ENCODE assay signal across 1 fruit fly cellular context in genomic region chr3R:9047561-9048465, dm6.
TF ChIP-seq lines count a peak whose summit lies in the region.

Gene Rel (minus strand): TSS chr3R:9047977.

TF ChIP-seq in whole organism, embryonic, 481 proteins besides CTCF, POLR2A, EP300 and RAD21 (continued from another document and continues in another):
- 0 out of 2 replicates have a peak, but pooled peaks have one; percentile 44 for TF ChIP-seq CG6272 (GFP tag; IDR thresholded peaks at IDR 0.05; lab: Robert Waterston, UW)
- no peak for TF ChIP-seq Hmx (GFP tag; optimal IDR thresholded peaks at IDR 0.05; lab: Kevin White, UChicago)
- TF ChIP-seq CG4282 (GFP tag; optimal IDR thresholded peaks at IDR 0.05; lab: Kevin White, UChicago): no peak
- TF ChIP-seq jigr1 (GFP tag; IDR thresholded peaks at IDR 0.05; lab: Robert Waterston, UW): no peak
- TF ChIP-seq lilli (GFP tag; optimal IDR thresholded peaks at IDR 0.05; lab: Kevin White, UChicago): peak; percentile 55
- TF ChIP-seq yki (optimal IDR thresholded peaks at IDR 0.05; lab: Kevin White, UChicago): no peak
- TF ChIP-seq abd-A (tag; optimal IDR thresholded peaks at IDR 0.05; lab: Kevin White, UChicago): peak; percentile 83
- no peak for TF ChIP-seq CG11696 (GFP tag; IDR thresholded peaks at IDR 0.05; lab: Robert Waterston, UW)
- TF ChIP-seq Dip3 (GFP tag; optimal IDR thresholded peaks at IDR 0.05; lab: Kevin White, UChicago): no peak
- peak; percentile 30 for TF ChIP-seq zfh2 (GFP tag; optimal IDR thresholded peaks at IDR 0.05; lab: Kevin White, UChicago)
- TF ChIP-seq CG18476 (GFP tag; optimal IDR thresholded peaks at IDR 0.05; lab: Kevin White, UChicago): no peak
- TF ChIP-seq Sox102F (GFP tag; optimal IDR thresholded peaks at IDR 0.05; lab: Kevin White, UChicago): peak; percentile 77
- TF ChIP-seq pita (GFP tag; optimal IDR thresholded peaks at IDR 0.05; lab: Kevin White, UChicago): no peak
- no peak for TF ChIP-seq Optix (GFP tag; IDR thresholded peaks at IDR 0.05; lab: Robert Waterston, UW)
- TF ChIP-seq CG4730 (GFP tag; IDR thresholded peaks at IDR 0.05; lab: Robert Waterston, UW): no peak
- no peak for TF ChIP-seq CG3726 (GFP tag; IDR thresholded peaks at IDR 0.05; lab: Robert Waterston, UW)
- no peak for TF ChIP-seq Stat92E (GFP tag; optimal IDR thresholded peaks at IDR 0.05; lab: Kevin White, UChicago)
- TF ChIP-seq dmrt99B (tag; optimal IDR thresholded peaks at IDR 0.05; lab: Kevin White, UChicago): peak; percentile 73
- no peak for TF ChIP-seq CG12219 (GFP tag; optimal IDR thresholded peaks at IDR 0.05; lab: Kevin White, UChicago)
- peak; percentile 97 for TF ChIP-seq CG13894 (tag; optimal IDR thresholded peaks at IDR 0.05; lab: Kevin White, UChicago)
- peak; percentile 45 for TF ChIP-seq schlank (tag; optimal IDR thresholded peaks at IDR 0.05; lab: Kevin White, UChicago)
- TF ChIP-seq seq (GFP tag; IDR thresholded peaks at IDR 0.05; lab: Robert Waterston, UW): no peak
- TF ChIP-seq BtbVII (GFP tag; optimal IDR thresholded peaks at IDR 0.05; lab: Kevin White, UChicago): peak; percentile 18
- peak; percentile 45 for TF ChIP-seq scrt (GFP tag; optimal IDR thresholded peaks at IDR 0.05; lab: Kevin White, UChicago)
- TF ChIP-seq bowl (GFP tag; IDR thresholded peaks at IDR 0.05; lab: Robert Waterston, UW): no peak
- peak; percentile 51 for TF ChIP-seq CG9817 (tag; optimal IDR thresholded peaks at IDR 0.05; lab: Kevin White, UChicago)
- TF ChIP-seq Mes4 (GFP tag; optimal IDR thresholded peaks at IDR 0.05; lab: Kevin White, UChicago): no peak
- TF ChIP-seq ssp (GFP tag; IDR thresholded peaks at IDR 0.05; lab: Robert Waterston, UW): no peak
- peak; percentile 73 for TF ChIP-seq Nf-YC (tag; optimal IDR thresholded peaks at IDR 0.05; lab: Kevin White, UChicago)
- TF ChIP-seq Asciz (GFP tag; optimal IDR thresholded peaks at IDR 0.05; lab: Kevin White, UChicago): no peak
- TF ChIP-seq chm (GFP tag; IDR thresholded peaks at IDR 0.05; lab: Robert Waterston, UW): no peak
- peak; percentile 82 for TF ChIP-seq CG11504 (tag; optimal IDR thresholded peaks at IDR 0.05; lab: Kevin White, UChicago)
- TF ChIP-seq crol (GFP tag; IDR thresholded peaks at IDR 0.05; lab: Robert Waterston, UW): no peak
- TF ChIP-seq Neu2 (GFP tag; optimal IDR thresholded peaks at IDR 0.05; lab: Kevin White, UChicago; ENCODE audit: borderline replicate concordance): no peak
- TF ChIP-seq Mad (GFP tag; optimal IDR thresholded peaks at IDR 0.05; lab: Kevin White, UChicago): no peak
- peak; percentile 86 for TF ChIP-seq CG2678 (tag; optimal IDR thresholded peaks at IDR 0.05; lab: Kevin White, UChicago)
- TF ChIP-seq CG1603 (tag; optimal IDR thresholded peaks at IDR 0.05; lab: Kevin White, UChicago): peak; percentile 40
- TF ChIP-seq NFAT (GFP tag; IDR thresholded peaks at IDR 0.05; lab: Robert Waterston, UW): no peak
- no peak for TF ChIP-seq repo (GFP tag; optimal IDR thresholded peaks at IDR 0.05; lab: Kevin White, UChicago)
- no peak for TF ChIP-seq CG17361 (GFP tag; IDR thresholded peaks at IDR 0.05; lab: Robert Waterston, UW)
- peak; percentile 85 for TF ChIP-seq CG13424 (tag; optimal IDR thresholded peaks at IDR 0.05; lab: Kevin White, UChicago)
- no peak for TF ChIP-seq CG17568 (GFP tag; optimal IDR thresholded peaks at IDR 0.05; lab: Kevin White, UChicago)
- no peak for TF ChIP-seq ato (GFP tag; IDR thresholded peaks at IDR 0.05; lab: Robert Waterston, UW; ENCODE audit: partially characterized antibody)
- no peak for TF ChIP-seq CG10321 (GFP tag; IDR thresholded peaks at IDR 0.05; lab: Robert Waterston, UW)
- TF ChIP-seq Lim3 (GFP tag; IDR thresholded peaks at IDR 0.05; lab: Robert Waterston, UW): no peak
- no peak for TF ChIP-seq cas (GFP tag; IDR thresholded peaks at IDR 0.05; lab: Robert Waterston, UW)
- no peak for TF ChIP-seq CG11398 (GFP tag; optimal IDR thresholded peaks at IDR 0.05; lab: Kevin White, UChicago)
- peak; percentile 69 for TF ChIP-seq Oli (tag; optimal IDR thresholded peaks at IDR 0.05; lab: Kevin White, UChicago)
- TF ChIP-seq CG8944 (GFP tag; optimal IDR thresholded peaks at IDR 0.05; lab: Kevin White, UChicago): no peak
- peak; percentile 78 for TF ChIP-seq CG15269 (tag; optimal IDR thresholded peaks at IDR 0.05; lab: Kevin White, UChicago)
- no peak for TF ChIP-seq ase (GFP tag; IDR thresholded peaks at IDR 0.05; lab: Robert Waterston, UW)
- TF ChIP-seq pnt (GFP tag; optimal IDR thresholded peaks at IDR 0.05; lab: Kevin White, UChicago): no peak
- peak; percentile 2 for TF ChIP-seq CG2202 (tag; optimal IDR thresholded peaks at IDR 0.05; lab: Kevin White, UChicago)
- peak; percentile 56 for TF ChIP-seq fd3F (GFP tag; optimal IDR thresholded peaks at IDR 0.05; lab: Kevin White, UChicago)
- no peak for TF ChIP-seq CG14860 (GFP tag; IDR thresholded peaks at IDR 0.05; lab: Robert Waterston, UW; ENCODE audit: partially characterized antibody)
- TF ChIP-seq Poxn (GFP tag; IDR thresholded peaks at IDR 0.05; lab: Robert Waterston, UW): no peak
- TF ChIP-seq exex (tag; optimal IDR thresholded peaks at IDR 0.05; lab: Kevin White, UChicago): peak; percentile 35
- peak; percentile 59 for TF ChIP-seq bcd (GFP tag; optimal IDR thresholded peaks at IDR 0.05; lab: Kevin White, UChicago)
- no peak for TF ChIP-seq CG15479 (GFP tag; optimal IDR thresholded peaks at IDR 0.05; lab: Kevin White, UChicago)
- TF ChIP-seq CG15073 (GFP tag; optimal IDR thresholded peaks at IDR 0.05; lab: Kevin White, UChicago): no peak
- TF ChIP-seq dan (GFP tag; IDR thresholded peaks at IDR 0.05; lab: Robert Waterston, UW): no peak
- TF ChIP-seq Ets65A (GFP tag; lab: Kevin White, UChicago): peak; percentile 83
- TF ChIP-seq CrebB (tag; optimal IDR thresholded peaks at IDR 0.05; lab: Kevin White, UChicago): peak; percentile 67
- peak; percentile 49 for TF ChIP-seq ewg (GFP tag; optimal IDR thresholded peaks at IDR 0.05; lab: Kevin White, UChicago)
- TF ChIP-seq Lhr (GFP tag; optimal IDR thresholded peaks at IDR 0.05; lab: Kevin White, UChicago): no peak
- TF ChIP-seq trem (tag; optimal IDR thresholded peaks at IDR 0.05; lab: Kevin White, UChicago): peak; percentile 77
- TF ChIP-seq ken (GFP tag; IDR thresholded peaks at IDR 0.05; lab: Robert Waterston, UW): no peak
- TF ChIP-seq nom (GFP tag; optimal IDR thresholded peaks at IDR 0.05; lab: Kevin White, UChicago): no peak
- peak; percentile 54 for TF ChIP-seq Jarid2 (GFP tag; optimal IDR thresholded peaks at IDR 0.05; lab: Kevin White, UChicago)
- peak; percentile 34 for TF ChIP-seq Hmr (GFP tag; optimal IDR thresholded peaks at IDR 0.05; lab: Kevin White, UChicago)
- TF ChIP-seq CG10431 (GFP tag; optimal IDR thresholded peaks at IDR 0.05; lab: Kevin White, UChicago): peak; percentile 41
- TF ChIP-seq CG17829 (tag; optimal IDR thresholded peaks at IDR 0.05; lab: Kevin White, UChicago): peak; percentile 86
- no peak for TF ChIP-seq CG13287 (GFP tag; IDR thresholded peaks at IDR 0.05; lab: Robert Waterston, UW; ENCODE audit: partially characterized antibody)
- peak; percentile 28 for TF ChIP-seq CG2120 (GFP tag; optimal IDR thresholded peaks at IDR 0.05; lab: Kevin White, UChicago)
- peak; percentile 63 for TF ChIP-seq az2 (GFP tag; optimal IDR thresholded peaks at IDR 0.05; lab: Kevin White, UChicago)
- peak; percentile 55 for TF ChIP-seq nerfin-1 (tag; optimal IDR thresholded peaks at IDR 0.05; lab: Kevin White, UChicago)
- no peak for TF ChIP-seq CG4404 (GFP tag; IDR thresholded peaks at IDR 0.05; lab: Robert Waterston, UW)
- no peak for TF ChIP-seq Dad (GFP tag; optimal IDR thresholded peaks at IDR 0.05; lab: Kevin White, UChicago)
- no peak for TF ChIP-seq CG34422 (GFP tag; IDR thresholded peaks at IDR 0.05; lab: Robert Waterston, UW)
- TF ChIP-seq ham (GFP tag; IDR thresholded peaks at IDR 0.05; lab: Robert Waterston, UW): no peak
- TF ChIP-seq zen2 (GFP tag; IDR thresholded peaks at IDR 0.05; lab: Robert Waterston, UW; ENCODE audit: partially characterized antibody): no peak
- no peak for TF ChIP-seq Nf-YA (GFP tag; IDR thresholded peaks at IDR 0.05; lab: Robert Waterston, UW)
- peak; percentile 75 for TF ChIP-seq cg (GFP tag; optimal IDR thresholded peaks at IDR 0.05; lab: Kevin White, UChicago)
- no peak for TF ChIP-seq unc-4 (GFP tag; IDR thresholded peaks at IDR 0.05; lab: Robert Waterston, UW; ENCODE audit: partially characterized antibody)
- TF ChIP-seq maf-S (GFP tag; optimal IDR thresholded peaks at IDR 0.05; lab: Kevin White, UChicago): no peak
- TF ChIP-seq CG8388 (GFP tag; optimal IDR thresholded peaks at IDR 0.05; lab: Kevin White, UChicago): peak; percentile 69
- peak; percentile 42 for TF ChIP-seq HmgZ (tag; optimal IDR thresholded peaks at IDR 0.05; lab: Kevin White, UChicago)
- no peak for TF ChIP-seq Sry-β (GFP tag; optimal IDR thresholded peaks at IDR 0.05; lab: Kevin White, UChicago)
- peak in 1 of 2 experiments; percentile 62 for TF ChIP-seq bsh (GFP tag; optimal IDR thresholded peaks at IDR 0.05; lab: Kevin White, UChicago)
- TF ChIP-seq ind (GFP tag; optimal IDR thresholded peaks at IDR 0.05; lab: Kevin White, UChicago): peak; percentile 43
- TF ChIP-seq CG4854 (GFP tag; optimal IDR thresholded peaks at IDR 0.05; lab: Kevin White, UChicago): no peak
- TF ChIP-seq CG10267 (tag; optimal IDR thresholded peaks at IDR 0.05; lab: Kevin White, UChicago): peak; percentile 74
- TF ChIP-seq NC2β (GFP tag; optimal IDR thresholded peaks at IDR 0.05; lab: Kevin White, UChicago): peak; percentile 22
- TF ChIP-seq vfl (GFP tag; optimal IDR thresholded peaks at IDR 0.05; lab: Kevin White, UChicago): no peak
- peak; percentile 9 for TF ChIP-seq run (tag; optimal IDR thresholded peaks at IDR 0.05; lab: Kevin White, UChicago)
- no peak for TF ChIP-seq sna (GFP tag; IDR thresholded peaks at IDR 0.05; lab: Robert Waterston, UW; ENCODE audit: partially characterized antibody)
- no peak for TF ChIP-seq ERR (GFP tag; optimal IDR thresholded peaks at IDR 0.05; lab: Kevin White, UChicago)
- no peak for TF ChIP-seq zfh1 (GFP tag; IDR thresholded peaks at IDR 0.05; lab: Robert Waterston, UW)
- TF ChIP-seq BEAF-32 (GFP tag; optimal IDR thresholded peaks at IDR 0.05; lab: Kevin White, UChicago): peak; percentile 72
- peak; percentile 73 for TF ChIP-seq CG7556 (GFP tag; optimal IDR thresholded peaks at IDR 0.05; lab: Kevin White, UChicago)
- no peak for TF ChIP-seq Hsf (GFP tag; optimal IDR thresholded peaks at IDR 0.05; lab: Kevin White, UChicago)
- peak; percentile 49 for TF ChIP-seq sqz (GFP tag; optimal IDR thresholded peaks at IDR 0.05; lab: Kevin White, UChicago)
- TF ChIP-seq oc (tag; optimal IDR thresholded peaks at IDR 0.05; lab: Kevin White, UChicago): peak; percentile 45
- TF ChIP-seq ems (GFP tag; optimal IDR thresholded peaks at IDR 0.05; lab: Kevin White, UChicago): no peak
- TF ChIP-seq chinmo (GFP tag; IDR thresholded peaks at IDR 0.05; lab: Robert Waterston, UW; ENCODE audit: partially characterized antibody): no peak
- no peak for TF ChIP-seq CkIIα-i1 (GFP tag; IDR thresholded peaks at IDR 0.05; lab: Robert Waterston, UW)
- peak; percentile 41 for TF ChIP-seq Fer1 (GFP tag; optimal IDR thresholded peaks at IDR 0.05; lab: Kevin White, UChicago)
- TF ChIP-seq CG31388 (GFP tag; optimal IDR thresholded peaks at IDR 0.05; lab: Kevin White, UChicago): no peak
- peak; percentile 22 for TF ChIP-seq org-1 (GFP tag; optimal IDR thresholded peaks at IDR 0.05; lab: Kevin White, UChicago)
- TF ChIP-seq CG13123 (GFP tag; optimal IDR thresholded peaks at IDR 0.05; lab: Kevin White, UChicago): peak; percentile 4
- TF ChIP-seq CG2875 (GFP tag; optimal IDR thresholded peaks at IDR 0.05; lab: Kevin White, UChicago): peak; percentile 11
- no peak for TF ChIP-seq ac (GFP tag; optimal IDR thresholded peaks at IDR 0.05; lab: Kevin White, UChicago)
- no peak for TF ChIP-seq ap (GFP tag; IDR thresholded peaks at IDR 0.05; lab: Robert Waterston, UW)
- TF ChIP-seq CG12744 (GFP tag; optimal IDR thresholded peaks at IDR 0.05; lab: Kevin White, UChicago): no peak
- no peak for TF ChIP-seq CG17328 (GFP tag; IDR thresholded peaks at IDR 0.05; lab: Robert Waterston, UW)
- no peak for TF ChIP-seq CG11560 (tag; IDR thresholded peaks at IDR 0.05; lab: Robert Waterston, UW)
- TF ChIP-seq Dfd (GFP tag; optimal IDR thresholded peaks at IDR 0.05; lab: Kevin White, UChicago): no peak
- peak; percentile 70 for TF ChIP-seq CG7928 (GFP tag; optimal IDR thresholded peaks at IDR 0.05; lab: Kevin White, UChicago)
- no peak for TF ChIP-seq CG16863 (GFP tag; optimal IDR thresholded peaks at IDR 0.05; lab: Kevin White, UChicago)
- peak; percentile 84 for TF ChIP-seq Sox100B (GFP tag; optimal IDR thresholded peaks at IDR 0.05; lab: Kevin White, UChicago)
- no peak for TF ChIP-seq mld (GFP tag; IDR thresholded peaks at IDR 0.05; lab: Robert Waterston, UW; ENCODE audit: partially characterized antibody)
- peak; percentile 41 for TF ChIP-seq CHES-1-like (GFP tag; optimal IDR thresholded peaks at IDR 0.05; lab: Kevin White, UChicago)
- no peak for TF ChIP-seq Mrtf (GFP tag; IDR thresholded peaks at IDR 0.05; lab: Robert Waterston, UW)
- no peak for TF ChIP-seq zf30C (GFP tag; optimal IDR thresholded peaks at IDR 0.05; lab: Kevin White, UChicago)
- TF ChIP-seq Dll (GFP tag; IDR thresholded peaks at IDR 0.05; lab: Robert Waterston, UW; ENCODE audit: partially characterized antibody): no peak
- TF ChIP-seq tx (GFP tag; optimal IDR thresholded peaks at IDR 0.05; lab: Kevin White, UChicago): no peak
- TF ChIP-seq Bgb (GFP tag; IDR thresholded peaks at IDR 0.05; lab: Robert Waterston, UW; ENCODE audit: partially characterized antibody): no peak
- TF ChIP-seq lab (GFP tag; optimal IDR thresholded peaks at IDR 0.05; lab: Kevin White, UChicago): peak; percentile 68
- no peak for TF ChIP-seq ash1 (GFP tag; optimal IDR thresholded peaks at IDR 0.05; lab: Kevin White, UChicago)
- peak; percentile 66 for TF ChIP-seq CG12104 (GFP tag; optimal IDR thresholded peaks at IDR 0.05; lab: Kevin White, UChicago)
- peak; percentile 54 for TF ChIP-seq salm (tag; optimal IDR thresholded peaks at IDR 0.05; lab: Kevin White, UChicago)
- no peak for TF ChIP-seq CG3847 (GFP tag; IDR thresholded peaks at IDR 0.05; lab: Robert Waterston, UW)
- TF ChIP-seq inv (GFP tag; IDR thresholded peaks at IDR 0.05; lab: Robert Waterston, UW; ENCODE audit: partially characterized antibody): no peak
- TF ChIP-seq CG4328 (GFP tag; optimal IDR thresholded peaks at IDR 0.05; lab: Kevin White, UChicago): peak; percentile 68
- TF ChIP-seq HmgD (GFP tag; optimal IDR thresholded peaks at IDR 0.05; lab: Kevin White, UChicago): no peak
- peak; percentile 99 for TF ChIP-seq CG12769 (tag; optimal IDR thresholded peaks at IDR 0.05; lab: Kevin White, UChicago)
- TF ChIP-seq CG18011 (GFP tag; optimal IDR thresholded peaks at IDR 0.05; lab: Kevin White, UChicago): no peak
